Fruit fly (Drosophila melanogaster) whole organism, embryonic: ENCODE results near the gene Cyt-c-d.

Experiments used
- Abd-B ChIP-seq: fragments of 200-800 bp; sonication (Bioruptor generic); optimal IDR thresholded peaks from 2 replicates; lab custom pipeline; 2018; ENCODE audit warnings: missing biosample characterization, mild to moderate bottlenecking, missing genetic modification characterization, moderate library complexity
- CG10147 ChIP-seq: fragments of 200-800 bp; sonication (Bioruptor generic); optimal IDR thresholded peaks from 2 replicates; lab custom pipeline; 2019; ENCODE audit warnings: missing biosample characterization, mild to moderate bottlenecking, missing genetic modification characterization, moderate library complexity
- CG11093 ChIP-seq: fragments of 200-800 bp; sonication (Bioruptor generic); IDR thresholded peaks from 3 replicates; pipeline ENCODE4 v1.3.6; 2022; ENCODE audit warnings: missing biosample characterization, missing genetic modification characterization
- CG11504 ChIP-seq: fragments of 200-800 bp; sonication (Bioruptor generic); optimal IDR thresholded peaks from 3 replicates; lab custom pipeline; 2019; ENCODE audit warnings: missing biosample characterization, mild to moderate bottlenecking, missing genetic modification characterization, moderate library complexity
- CG11696 ChIP-seq: fragments of 200-800 bp; sonication (Bioruptor generic); IDR thresholded peaks from 2 replicates; pipeline ENCODE4 v1.3.6; 2022; ENCODE audit warnings: missing biosample characterization, missing genetic modification characterization
- CG11723 ChIP-seq: fragments of 200-800 bp; sonication (Bioruptor generic); optimal IDR thresholded peaks from 2 replicates; lab custom pipeline; 2017; ENCODE audit warnings: missing biosample characterization, mild to moderate bottlenecking, missing genetic modification characterization
- CG12391 ChIP-seq: fragments of 200-800 bp; sonication (Bioruptor generic); optimal IDR thresholded peaks from 3 replicates; lab custom pipeline; 2018; ENCODE audit warnings: missing biosample characterization, mild to moderate bottlenecking, missing genetic modification characterization, moderate library complexity
- CG12659 ChIP-seq: fragments of 200-800 bp; sonication (Bioruptor generic); optimal IDR thresholded peaks from 3 replicates; lab custom pipeline; 2017; ENCODE audit warnings: mild to moderate bottlenecking, missing biosample characterization, missing genetic modification reagents, missing genetic modification characterization
- CG13287 ChIP-seq: fragments of 200-800 bp; sonication (Bioruptor generic); IDR thresholded peaks from 2 replicates; pipeline ENCODE4 v1.3.6; 2022; ENCODE audit warnings: missing biosample characterization, missing genetic modification characterization; ENCODE audit not compliant: partially characterized antibody
- CG13296 ChIP-seq: fragments of 200-800 bp; sonication (Bioruptor generic); optimal IDR thresholded peaks from 3 replicates; lab custom pipeline; 2018; ENCODE audit warnings: missing biosample characterization, mild to moderate bottlenecking, missing genetic modification characterization
- CG13775 ChIP-seq: fragments of 200-800 bp; sonication (Bioruptor generic); optimal IDR thresholded peaks from 3 replicates; lab custom pipeline; 2017; ENCODE audit warnings: missing biosample characterization, mild to moderate bottlenecking, missing genetic modification characterization
- CG15269 ChIP-seq: fragments of 200-800 bp; sonication (Bioruptor generic); optimal IDR thresholded peaks from 2 replicates; lab custom pipeline; 2018; ENCODE audit warnings: missing biosample characterization, mild to moderate bottlenecking, missing genetic modification characterization, moderate library complexity
- CG16779 ChIP-seq: fragments of 200-800 bp; sonication (Bioruptor generic); IDR thresholded peaks from 2 replicates; pipeline ENCODE4 v1.3.6; 2022; ENCODE audit warnings: missing biosample characterization, missing genetic modification characterization
- CG17361 ChIP-seq: fragments of 200-800 bp; sonication (Bioruptor generic); IDR thresholded peaks from 3 replicates; pipeline ENCODE4 v1.3.6; 2022; ENCODE audit warnings: missing biosample characterization, missing genetic modification characterization
- CG18619 ChIP-seq: fragments of 200-800 bp; sonication (Bioruptor generic); optimal IDR thresholded peaks from 3 replicates; lab custom pipeline; 2017; ENCODE audit warnings: missing biosample characterization, mild to moderate bottlenecking, missing genetic modification characterization
- CG7556 ChIP-seq: fragments of 200-800 bp; sonication (Bioruptor generic); optimal IDR thresholded peaks from 2 replicates; lab custom pipeline; 2017; ENCODE audit warnings: missing biosample characterization, mild to moderate bottlenecking, missing genetic modification characterization
- CG7839 ChIP-seq: fragments of 200-800 bp; sonication (Bioruptor generic); optimal IDR thresholded peaks from 3 replicates; lab custom pipeline; 2018; ENCODE audit warnings: missing biosample characterization, mild to moderate bottlenecking, missing genetic modification characterization, moderate library complexity
- CG7928 ChIP-seq: fragments of 200-800 bp; sonication (Bioruptor generic); optimal IDR thresholded peaks from 2 replicates; lab custom pipeline; 2017; ENCODE audit warnings: missing biosample characterization, mild to moderate bottlenecking, missing genetic modification characterization
- CG8478 ChIP-seq: fragments of >200 bp; optimal IDR thresholded peaks from 2 replicates; lab custom pipeline; 2018
- Dip2 ChIP-seq: fragments of 200-800 bp; sonication (Bioruptor generic); IDR thresholded peaks from 2 replicates; pipeline ENCODE4 v1.3.6; 2022; ENCODE audit warnings: missing biosample characterization, missing genetic modification characterization
- Ets65A ChIP-seq: fragments of 200-800 bp; sonication (Bioruptor generic); peaks from one replicate; lab custom pipeline; 2016; ENCODE audit warnings: missing biosample characterization, missing genetic modification characterization
- Hmr ChIP-seq: fragments of 200-800 bp; sonication (Bioruptor generic); optimal IDR thresholded peaks from 3 replicates; lab custom pipeline; 2017; ENCODE audit warnings: mild to moderate bottlenecking, missing biosample characterization, missing genetic modification reagents, missing genetic modification characterization
- Lhr ChIP-seq: fragments of 200-800 bp; sonication (Bioruptor generic); optimal IDR thresholded peaks from 3 replicates; lab custom pipeline; 2017; ENCODE audit warnings: mild to moderate bottlenecking, missing biosample characterization, missing genetic modification reagents, missing genetic modification characterization
- Med ChIP-seq: fragments of 200-800 bp; sonication (Bioruptor generic); peaks from one replicate; lab custom pipeline; 2016; ENCODE audit warnings: missing biosample characterization, missing genetic modification characterization, mild to moderate bottlenecking, inconsistent platforms, moderate library complexity
- Nf-YC ChIP-seq: fragments of 200-800 bp; optimal IDR thresholded peaks from 3 replicates; lab custom pipeline; 2019; ENCODE audit warnings: missing biosample characterization, mild to moderate bottlenecking, missing genetic modification characterization, moderate library complexity
- NfI ChIP-seq: fragments of 200-800 bp; sonication (Bioruptor generic); optimal IDR thresholded peaks from 3 replicates; lab custom pipeline; 2018; ENCODE audit warnings: missing biosample characterization, mild to moderate bottlenecking, missing genetic modification characterization, moderate library complexity
- Oli ChIP-seq: fragments of 200-800 bp; sonication (Bioruptor generic); optimal IDR thresholded peaks from 2 replicates; lab custom pipeline; 2018; ENCODE audit warnings: missing biosample characterization, mild to moderate bottlenecking, missing genetic modification characterization, moderate library complexity
- PHDP ChIP-seq: fragments of 200-800 bp; sonication (Bioruptor generic); optimal IDR thresholded peaks from 3 replicates; lab custom pipeline; 2018; ENCODE audit warnings: missing biosample characterization, mild to moderate bottlenecking, missing genetic modification characterization, moderate library complexity
- Xbp1 ChIP-seq: fragments of 200-800 bp; sonication (Bioruptor generic); optimal IDR thresholded peaks from 3 replicates; lab custom pipeline; 2016; ENCODE audit warnings: missing biosample characterization, mild to moderate bottlenecking, missing genetic modification characterization
- bbx ChIP-seq: fragments of 200-800 bp; sonication (Bioruptor generic); IDR thresholded peaks from 2 replicates; pipeline ENCODE4 v1.3.6; 2022; ENCODE audit warnings: missing biosample characterization, missing genetic modification characterization; ENCODE audit not compliant: partially characterized antibody
- bsh ChIP-seq, 2 experiments: fragments of 200-800 bp; sonication (Bioruptor generic); optimal IDR thresholded peaks; 2 replicates each; lab custom pipeline; 2017 to 2018; ENCODE audit warnings: mild to moderate bottlenecking in 2 of 2, missing biosample characterization in 2 of 2, missing genetic modification characterization in 2 of 2, moderate library complexity in 1 of 2
- chif ChIP-seq, 2 experiments: fragments of 200-800 bp; sonication (Bioruptor generic); optimal IDR thresholded peaks; 3 replicates each; lab custom pipeline; 2016; ENCODE audit warnings: missing biosample characterization in 2 of 2, missing genetic modification characterization in 2 of 2
- crc ChIP-seq: fragments of 200-800 bp; sonication (Bioruptor generic); optimal IDR thresholded peaks from 2 replicates; lab custom pipeline; 2016; ENCODE audit warnings: missing biosample characterization, missing genetic modification characterization
- croc ChIP-seq: fragments of 200-800 bp; sonication (Bioruptor generic); conservative IDR thresholded peaks from 3 replicates; pipeline ENCODE4 v1.3.6; 2022; ENCODE audit warnings: missing biosample characterization, missing genetic modification characterization
- danr ChIP-seq: fragments of 200-800 bp; sonication (Bioruptor generic); IDR thresholded peaks from 2 replicates; pipeline ENCODE4 v1.3.6; 2022; ENCODE audit warnings: missing biosample characterization, missing genetic modification characterization
- disco-r ChIP-seq: fragments of 200-800 bp; sonication (Bioruptor generic); optimal IDR thresholded peaks from 2 replicates; lab custom pipeline; 2016; ENCODE audit warnings: missing biosample characterization, missing genetic modification characterization
- eve ChIP-seq, 2 experiments: fragments of >200 bp; optimal IDR thresholded peaks; 2 replicates each; lab custom pipeline; 2017; ENCODE audit warnings: missing biosample characterization in 2 of 2, missing genetic modification characterization in 2 of 2
- gem ChIP-seq: fragments of 200-800 bp; sonication (Bioruptor generic); optimal IDR thresholded peaks from 2 replicates; lab custom pipeline; 2019; ENCODE audit warnings: missing biosample characterization, mild to moderate bottlenecking, missing genetic modification characterization, moderate library complexity
- lab ChIP-seq: fragments of 200-800 bp; sonication (Bioruptor generic); optimal IDR thresholded peaks from 3 replicates; lab custom pipeline; 2017; ENCODE audit warnings: missing biosample characterization, missing genetic modification characterization, mild to moderate bottlenecking, moderate library complexity, missing genetic modification reagents
- lilli ChIP-seq: fragments of 200-800 bp; sonication (Bioruptor generic); optimal IDR thresholded peaks from 3 replicates; lab custom pipeline; 2016; ENCODE audit warnings: missing biosample characterization, missing genetic modification characterization
- lola ChIP-seq, 3 experiments: fragments of >200 bp in 2 of 3; fragments of 200-800 bp in 1 of 3; sonication (Bioruptor generic) in 1 of 3; optimal IDR thresholded peaks; 2 replicates each; lab custom pipeline; 2017 to 2019; ENCODE audit warnings: missing biosample characterization in 3 of 3, missing genetic modification characterization in 3 of 3, mild to moderate bottlenecking in 1 of 3, moderate library complexity in 1 of 3
- maf-S ChIP-seq: fragments of 200-800 bp; sonication (Bioruptor generic); optimal IDR thresholded peaks from 2 replicates; lab custom pipeline; 2016; ENCODE audit warnings: missing biosample characterization, missing genetic modification characterization
- nom ChIP-seq: fragments of 200-800 bp; sonication (Bioruptor generic); optimal IDR thresholded peaks from 2 replicates; lab custom pipeline; 2017; ENCODE audit warnings: missing biosample characterization, missing genetic modification characterization, mild to moderate bottlenecking, moderate library complexity, missing genetic modification reagents
- onecut ChIP-seq: fragments of 200-800 bp; sonication (Bioruptor generic); IDR thresholded peaks from 2 replicates; pipeline ENCODE4 v1.3.6; 2022; ENCODE audit warnings: missing biosample characterization, missing genetic modification characterization
- pho ChIP-seq: fragments of 200-800 bp; sonication (Bioruptor generic); optimal IDR thresholded peaks from 2 replicates; lab custom pipeline; 2016; ENCODE audit warnings: missing biosample characterization, missing genetic modification characterization
- row ChIP-seq: fragments of 200-800 bp; sonication (Bioruptor generic); IDR thresholded peaks from 3 replicates; pipeline ENCODE4 v1.3.6; 2022; ENCODE audit warnings: missing biosample characterization, missing genetic modification characterization
- slbo ChIP-seq: fragments of 200-800 bp; sonication (Bioruptor generic); IDR thresholded peaks from 2 replicates; pipeline ENCODE4 v1.3.6; 2022; ENCODE audit warnings: missing biosample characterization, missing genetic modification characterization
- tgo ChIP-seq: fragments of 200-800 bp; sonication (Bioruptor generic); IDR thresholded peaks from 3 replicates; pipeline ENCODE4 v1.3.6; 2022; ENCODE audit warnings: missing biosample characterization, missing genetic modification characterization

Cyt-c-d gene

dm6 chr2L:16689800-16690618, 25.7 kb upstream of the Cyt-c-d start:
- TF ChIP-seq bsh (GFP tag; optimal IDR thresholded peaks at IDR 0.05; lab: Kevin White, UChicago) (peak; percentile 22 to 51), CG11696 (peak; percentile 89), CG17361 (GFP tag; lab: Robert Waterston, UW) (no peak), Abd-B (GFP tag; lab: Kevin White, UChicago) (no peak), Xbp1 (GFP tag; lab: Kevin White, UChicago) (peak; percentile 10), CG13287 (GFP tag; lab: Robert Waterston, UW) (0 out of 2 replicates have a peak, but pooled peaks have one; percentile 11), lab (GFP tag; lab: Kevin White, UChicago) (peak; percentile 27), CG18619 (GFP tag; lab: Kevin White, UChicago) (peak; percentile 35), croc (no peak), CG12659 (GFP tag; lab: Kevin White, UChicago) (peak; percentile 21), Hmr (GFP tag; lab: Kevin White, UChicago) (peak; percentile 64), Oli (tag; lab: Kevin White, UChicago) (peak; percentile 28), gem (tag; lab: Kevin White, UChicago) (peak; percentile 55), CG13775 (GFP tag; lab: Kevin White, UChicago) (peak; percentile 45), CG15269 (peak; percentile 20), Nf-YC (peak; percentile 48), pho (GFP tag; lab: Kevin White, UChicago) (peak; percentile 46), CG11093 (GFP tag; lab: Robert Waterston, UW) (no peak), PHDP (tag; lab: Kevin White, UChicago) (peak; percentile 29), CG11504 (tag; lab: Kevin White, UChicago) (peak; percentile 57), nom (GFP tag; lab: Kevin White, UChicago) (peak; percentile 30), eve (GFP tag; optimal IDR thresholded peaks at IDR 0.05; lab: Kevin White, UChicago) (peak in 1 of 2 experiments; percentile 62), tgo (GFP tag; lab: Robert Waterston, UW) (no peak), Ets65A (GFP tag; lab: Kevin White, UChicago) (peak; percentile 63), CG13296 (no peak), Med (GFP tag; lab: Kevin White, UChicago) (peak; percentile 70), CG7556 (GFP tag; lab: Kevin White, UChicago) (peak; percentile 64), NfI (peak; percentile 38), Dip2 (no peak), CG11723 (GFP tag; lab: Kevin White, UChicago) (peak; percentile 27), danr (no peak), slbo (peak; percentile 57), lola (GFP tag; optimal IDR thresholded peaks at IDR 0.05; lab: Kevin White, UChicago) (peak in 1 of 3 experiments; percentile 8), CG16779 (GFP tag; lab: Robert Waterston, UW) (no peak), maf-S (GFP tag; lab: Kevin White, UChicago) (peak; percentile 9), row (GFP tag; lab: Robert Waterston, UW) (peak; percentile 72), CG8478 (lab: Kevin White, UChicago) (no peak), CG7839 (tag; lab: Kevin White, UChicago) (no peak), CG10147 (GFP tag; lab: Kevin White, UChicago) (peak; percentile 35), Lhr (GFP tag; lab: Kevin White, UChicago) (no peak), disco-r (peak; percentile 5), crc (GFP tag; lab: Kevin White, UChicago) (no peak), onecut (GFP tag; lab: Robert Waterston, UW) (0 out of 2 replicates have a peak, but pooled peaks have one; percentile 18), bbx (no peak), CG7928 (GFP tag; lab: Kevin White, UChicago) (no peak), CG12391 (peak; percentile 33), lilli (GFP tag; lab: Kevin White, UChicago) (peak; percentile 53), chif (GFP tag; optimal IDR thresholded peaks at IDR 0.05; lab: Kevin White, UChicago) (peak in 1 of 2 experiments; percentile 41)
